Worm (Caenorhabditis elegans): ENCODE results near the gene str-63.

The str-63 gene

DNA sequence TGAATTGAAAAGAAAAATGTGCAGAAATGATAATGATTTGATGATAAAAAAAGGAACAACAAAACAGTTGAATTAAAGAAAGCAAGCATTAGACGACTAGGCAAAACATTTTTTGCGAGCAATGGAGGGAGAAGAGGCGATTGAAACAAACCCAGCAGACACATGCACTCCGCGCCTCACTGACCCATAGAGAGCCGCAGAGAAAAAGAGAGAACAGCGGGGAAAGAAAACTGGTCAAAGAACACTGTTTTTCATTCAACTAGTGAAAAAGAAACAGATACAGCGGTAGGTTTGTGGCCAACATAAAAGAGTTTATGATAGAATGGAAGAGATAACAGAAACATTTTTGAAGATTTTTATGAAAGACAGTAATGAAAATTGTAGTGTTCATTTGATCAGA, 36.9 kb downstream of the str-63 start:
- TF ChIP-seq swsn-7 (tag; optimal IDR thresholded peaks at IDR 0.05) (no peak), fkh-4 (tag; optimal IDR thresholded peaks at IDR 0.05; ENCODE audit: borderline replicate concordance) (no peak), egl-13 (tag; optimal IDR thresholded peaks at IDR 0.05) (no peak), sptf-1 (tag; optimal IDR thresholded peaks at IDR 0.05) (no peak), rnt-1 (tag; optimal IDR thresholded peaks at IDR 0.05) (peak; percentile 58), snu-23 (GFP tag; optimal IDR thresholded peaks at IDR 0.05) (peak; percentile 42), F16B12.6 (tag; optimal IDR thresholded peaks at IDR 0.05) (no peak), aly-2 (tag; optimal IDR thresholded peaks at IDR 0.05) (no peak), lin-14 (GFP tag; optimal IDR thresholded peaks at IDR 0.05) (peak; percentile 85), nhr-85 (tag) (peak; percentile 49), mab-9 (GFP tag; IDR thresholded peaks at IDR 0.05) (no peak), mef-2 (tag; optimal IDR thresholded peaks at IDR 0.05) (no peak), nhr-20 (tag; optimal IDR thresholded peaks at IDR 0.05) (peak; percentile 60), ztf-11 (tag; optimal IDR thresholded peaks at IDR 0.05) (no peak), skn-1 (tag; optimal IDR thresholded peaks at IDR 0.05) (no peak), nhr-47 (tag; optimal IDR thresholded peaks at IDR 0.05) (peak; percentile 21), alr-1 (tag; optimal IDR thresholded peaks at IDR 0.05; ENCODE audit: borderline replicate concordance) (no peak), mdl-1 (tag; optimal IDR thresholded peaks at IDR 0.05) (no peak), blmp-1 (tag; optimal IDR thresholded peaks at IDR 0.05) (peak; percentile 26), efl-1 (optimal IDR thresholded peaks at IDR 0.05) (peak; percentile 15 to 17), efl-1 (GFP tag; optimal IDR thresholded peaks at IDR 0.05 in 1 of 2) (no peak), lin-35 (GFP tag; optimal IDR thresholded peaks at IDR 0.05) (peak in 1 of 2 experiments; percentile 14), fkh-10 (GFP tag; optimal IDR thresholded peaks at IDR 0.05) (no peak), dpl-1 (GFP tag; optimal IDR thresholded peaks at IDR 0.05) (peak in 2 of 3 experiments; percentile 15 to 17), unc-62 (GFP tag; optimal IDR thresholded peaks at IDR 0.05) (no peak), ztf-4 (tag; optimal IDR thresholded peaks at IDR 0.05) (no peak), fkh-8 (tag; optimal IDR thresholded peaks at IDR 0.05) (no peak), nhr-71 (tag; optimal IDR thresholded peaks at IDR 0.05) (peak; percentile 52), unc-30 (tag; optimal IDR thresholded peaks at IDR 0.05) (no peak), nhr-19 (GFP tag; conservative IDR thresholded peaks at IDR 0.05) (peak; percentile 53), hlh-17 (GFP tag; optimal IDR thresholded peaks at IDR 0.05; ENCODE audit: borderline replicate concordance) (no peak), nhr-76 (tag; optimal IDR thresholded peaks at IDR 0.05) (no peak), vab-15 (tag; optimal IDR thresholded peaks at IDR 0.05) (no peak)

DNA sequence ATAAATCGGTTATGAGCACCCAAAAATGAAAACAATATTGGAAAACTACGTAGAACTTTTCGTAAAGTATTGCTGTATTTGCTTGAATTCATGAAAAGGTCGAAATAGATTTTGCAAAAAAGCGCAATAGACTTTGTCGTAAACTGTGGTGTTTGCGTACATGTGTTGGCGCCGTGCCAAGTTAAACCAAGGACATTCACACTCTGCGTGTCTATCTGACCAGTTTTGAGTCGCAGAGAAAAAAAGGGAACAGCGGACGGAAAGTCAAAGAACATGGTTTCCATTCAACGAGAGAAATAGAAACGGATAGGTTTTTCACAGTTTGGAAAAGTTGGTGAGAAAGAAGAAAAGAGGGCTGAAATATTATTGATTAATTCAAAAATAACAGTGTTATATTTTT, 39.6 kb downstream of the str-63 start:
- TF ChIP-seq ceh-63 (GFP tag; optimal IDR thresholded peaks at IDR 0.05): no peak
- peak; percentile 11 for TF ChIP-seq isw-1 (GFP tag; IDR thresholded peaks at IDR 0.05)
- peak; percentile 73 for TF ChIP-seq skn-1 (tag; optimal IDR thresholded peaks at IDR 0.05)
- no peak for TF ChIP-seq zip-4 (GFP tag; optimal IDR thresholded peaks at IDR 0.05)
- no peak for TF ChIP-seq unc-62 (GFP tag; optimal IDR thresholded peaks at IDR 0.05)
- no peak for TF ChIP-seq aly-2 (tag; optimal IDR thresholded peaks at IDR 0.05)
- TF ChIP-seq grh-1 (GFP tag; IDR thresholded peaks at IDR 0.05): peak; percentile 95
- TF ChIP-seq nhr-76 (tag; optimal IDR thresholded peaks at IDR 0.05): no peak
- TF ChIP-seq ets-5 (GFP tag; IDR thresholded peaks at IDR 0.05): no peak
- TF ChIP-seq unc-30 (tag; optimal IDR thresholded peaks at IDR 0.05): no peak
- peak; percentile 55 for TF ChIP-seq irx-1 (tag; optimal IDR thresholded peaks at IDR 0.05)
- TF ChIP-seq mef-2 (tag; optimal IDR thresholded peaks at IDR 0.05): no peak
- peak; percentile 76 to 82 for TF ChIP-seq efl-1 (optimal IDR thresholded peaks at IDR 0.05)
- peak; percentile 68 to 94 for TF ChIP-seq efl-1 (GFP tag; optimal IDR thresholded peaks at IDR 0.05 in 1 of 2)
- TF ChIP-seq unc-98 (GFP tag; IDR thresholded peaks at IDR 0.05): no peak
- peak; percentile 73 for TF ChIP-seq nhr-77 (tag; optimal IDR thresholded peaks at IDR 0.05)
- TF ChIP-seq snu-23 (GFP tag; optimal IDR thresholded peaks at IDR 0.05): peak; percentile 89
- TF ChIP-seq fkh-4 (tag; optimal IDR thresholded peaks at IDR 0.05; ENCODE audit: borderline replicate concordance): no peak
- TF ChIP-seq nhr-28 (tag; optimal IDR thresholded peaks at IDR 0.05): no peak
- peak; percentile 50 for TF ChIP-seq xbp-1 (tag; optimal IDR thresholded peaks at IDR 0.05)
- peak in 3 of 6 experiments; percentile 5 to 87 (median 84) for TF ChIP-seq elt-3 (tag; optimal IDR thresholded peaks at IDR 0.05)
- no peak for TF ChIP-seq egl-27 (tag; optimal IDR thresholded peaks at IDR 0.05)
- TF ChIP-seq mab-9 (GFP tag; IDR thresholded peaks at IDR 0.05): no peak
- no peak for TF ChIP-seq nhr-12 (tag; optimal IDR thresholded peaks at IDR 0.05)
- TF ChIP-seq pag-3 (tag; optimal IDR thresholded peaks at IDR 0.05; ENCODE audit: borderline replicate concordance, insufficient read depth): peak; percentile 76
- no peak for TF ChIP-seq lin-39 (tag; optimal IDR thresholded peaks at IDR 0.05)
- no peak for TF ChIP-seq vab-15 (tag; optimal IDR thresholded peaks at IDR 0.05)
- no peak for TF ChIP-seq sox-4 (tag; optimal IDR thresholded peaks at IDR 0.05)
- TF ChIP-seq mdl-1 (tag; optimal IDR thresholded peaks at IDR 0.05): peak in 1 of 2 experiments; percentile 81
- no peak for TF ChIP-seq aha-1 (tag; optimal IDR thresholded peaks at IDR 0.05)
- TF ChIP-seq rnt-1 (tag; optimal IDR thresholded peaks at IDR 0.05): peak; percentile 85
